Worm (Caenorhabditis elegans) whole organism, early embryonic: ENCODE measurements around the gene Y102A11A.3.

Experiments used
- B0310.2 ChIP-seq: sonication (generic microtip); optimal IDR thresholded peaks from 2 replicates; lab custom pipeline; 2016; ENCODE audit warnings: mild to moderate bottlenecking, missing genetic modification characterization, missing compliant biosample characterization
- F13C5.2 ChIP-seq: sonication (generic microtip); optimal IDR thresholded peaks from 2 replicates; lab custom pipeline; 2017; ENCODE audit warnings: mild to moderate bottlenecking, missing genetic modification characterization, inconsistent platforms, missing compliant biosample characterization
- ama-1 ChIP-seq: fragments of 150-350 bp; optimal IDR thresholded peaks from 2 replicates; lab custom pipeline; 2014
- ceh-36 ChIP-seq: sonication (generic microtip); optimal IDR thresholded peaks from 2 replicates; lab custom pipeline; 2016; ENCODE audit warnings: missing genetic modification characterization, inconsistent platforms, missing compliant biosample characterization
- flt-1 ChIP-seq: fragments of 200-800 bp; sonication (Bioruptor generic); IDR thresholded peaks from 2 replicates; pipeline ENCODE4 v1.3.6; 2022; ENCODE audit warnings: missing genetic modification characterization, missing compliant biosample characterization
- hmbx-1 ChIP-seq: sonication (generic microtip); optimal IDR thresholded peaks from 2 replicates; lab custom pipeline; 2016; ENCODE audit warnings: mild to moderate bottlenecking, missing genetic modification characterization, missing compliant biosample characterization
- pes-1 ChIP-seq: fragments of 200-800 bp; sonication (Bioruptor generic); IDR thresholded peaks from 2 replicates; pipeline ENCODE4 v1.3.6; 2022; ENCODE audit warnings: missing genetic modification reagents, missing genetic modification characterization, missing compliant biosample characterization
- scrt-1 ChIP-seq: fragments of 200-800 bp; sonication (Bioruptor generic); IDR thresholded peaks from 2 replicates; pipeline ENCODE4 v1.3.6; 2022; ENCODE audit warnings: missing genetic modification characterization, missing compliant biosample characterization
- tbx-11 ChIP-seq: fragments of 200-800 bp; sonication (Bioruptor generic); IDR thresholded peaks from 2 replicates; pipeline ENCODE4 v1.3.6; 2022; ENCODE audit warnings: missing genetic modification characterization, missing compliant biosample characterization

DNA sequence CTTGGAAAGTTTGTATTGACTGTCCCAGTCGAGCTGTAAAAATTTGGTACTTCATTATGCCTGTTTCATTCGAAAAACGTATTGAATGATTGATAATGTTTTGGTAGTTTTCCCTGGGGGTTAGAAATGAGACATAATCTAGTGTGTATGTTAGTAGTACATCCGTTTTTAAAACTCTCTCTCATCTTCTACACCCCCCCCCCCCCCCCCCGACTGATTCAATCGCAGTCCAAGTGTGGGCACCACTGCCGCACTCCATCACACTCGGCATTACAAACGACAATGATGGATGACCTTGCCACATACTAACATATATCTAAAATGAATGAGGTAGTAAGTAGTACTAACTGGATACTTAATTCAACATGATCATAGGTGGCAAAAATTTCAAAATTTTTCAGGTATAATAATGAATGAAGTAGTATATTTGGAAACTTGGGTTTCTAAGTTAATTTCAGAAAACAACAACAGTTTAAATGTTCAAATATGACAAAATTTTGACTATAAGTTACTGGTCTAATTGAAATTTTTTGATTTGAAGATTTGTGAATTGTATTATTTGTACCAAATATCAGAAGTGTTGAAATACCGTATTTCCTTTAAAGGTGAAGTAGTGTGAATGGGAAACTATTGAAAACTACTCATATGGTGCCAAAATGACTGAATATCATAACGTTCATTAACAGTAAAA, 22.6 kb downstream of the Y102A11A.3 start:
- no peak for TF ChIP-seq hmbx-1
- TF ChIP-seq ama-1 (lab: Kevin White, UChicago), result no peak
- TF ChIP-seq pes-1, result 0 out of 2 replicates have a peak, but pooled peaks have one; percentile 9
- TF ChIP-seq tbx-11 (GFP tag; lab: Robert Waterston, UW), result no peak
- no peak for TF ChIP-seq F13C5.2
- no peak for TF ChIP-seq flt-1 (GFP tag; lab: Robert Waterston, UW)
- no peak for TF ChIP-seq B0310.2 (tag; lab: Kevin White, UChicago)
- no peak for TF ChIP-seq scrt-1 (GFP tag; lab: Robert Waterston, UW)
- TF ChIP-seq ceh-36 (tag; lab: Kevin White, UChicago), result no peak
